Worm (Caenorhabditis elegans): Measurements from ENCODE around the gene sri-54.
"Not testable (repeated sequence)": the region's sequence is repeated elsewhere in the genome, so short reads cannot be mapped to it uniquely, and the experiment has no call there.

sri-54 gene

DNA sequence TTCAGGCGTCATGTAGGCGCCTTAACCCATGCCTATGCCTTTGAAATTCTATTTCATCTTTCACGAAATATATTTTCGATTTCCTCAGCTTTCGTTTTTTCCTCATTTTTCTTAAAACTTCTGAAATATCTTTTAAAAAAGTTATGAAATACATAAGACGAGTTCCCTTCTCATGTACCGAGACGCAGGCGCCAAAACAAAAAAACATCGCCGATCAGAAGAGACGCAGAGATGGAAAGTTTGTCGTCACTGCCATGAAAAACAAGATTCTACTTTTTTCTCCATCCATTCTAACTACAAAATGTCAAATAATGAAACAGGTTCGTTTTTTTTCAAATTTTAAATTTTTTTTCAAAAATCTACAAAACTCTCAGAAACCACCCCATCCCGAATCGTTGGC, 8.7 kb downstream of the sri-54 start, which contains the start of gene chil-24 (continued):
- TF ChIP-seq nhr-90 (tag; optimal IDR thresholded peaks at IDR 0.05; ENCODE audit: poor library complexity), result no peak
- no peak for TF ChIP-seq aha-1 (tag; optimal IDR thresholded peaks at IDR 0.05)
- TF ChIP-seq F16B12.6 (tag; optimal IDR thresholded peaks at IDR 0.05), result peak; percentile 13
- no peak for TF ChIP-seq egl-27 (tag; optimal IDR thresholded peaks at IDR 0.05)
- TF ChIP-seq hlh-17 (GFP tag; optimal IDR thresholded peaks at IDR 0.05; ENCODE audit: borderline replicate concordance), result no peak
- TF ChIP-seq sup-37 (GFP tag; optimal IDR thresholded peaks at IDR 0.05), result no peak
- TF ChIP-seq nhr-12 (tag; optimal IDR thresholded peaks at IDR 0.05), result no peak
- TF ChIP-seq ceh-88 (GFP tag; IDR thresholded peaks at IDR 0.05), result no peak
- TF ChIP-seq C04F5.9 (tag; optimal IDR thresholded peaks at IDR 0.05), result no peak
- no peak for TF ChIP-seq nhr-28 (tag; optimal IDR thresholded peaks at IDR 0.05)
- TF ChIP-seq fkh-4 (tag; optimal IDR thresholded peaks at IDR 0.05; ENCODE audit: borderline replicate concordance), result no peak
- TF ChIP-seq zag-1 (tag; optimal IDR thresholded peaks at IDR 0.05), result no peak
- TF ChIP-seq tlp-1 (tag; optimal IDR thresholded peaks at IDR 0.05), result no peak
- no peak for TF ChIP-seq egl-13 (tag; optimal IDR thresholded peaks at IDR 0.05)
- TF ChIP-seq mef-2 (tag; optimal IDR thresholded peaks at IDR 0.05), result no peak
- TF ChIP-seq isw-1 (GFP tag; IDR thresholded peaks at IDR 0.05), result no peak
- no peak for TF ChIP-seq alr-1 (tag; optimal IDR thresholded peaks at IDR 0.05; ENCODE audit: borderline replicate concordance)
- TF ChIP-seq pax-3 (tag; optimal IDR thresholded peaks at IDR 0.05), result no peak
- no peak for TF ChIP-seq lin-14 (GFP tag; optimal IDR thresholded peaks at IDR 0.05)
- no peak for TF ChIP-seq vab-15 (tag; optimal IDR thresholded peaks at IDR 0.05)
- TF ChIP-seq nhr-237 (tag; optimal IDR thresholded peaks at IDR 0.05), result no peak
- no peak for TF ChIP-seq C34B4.2 (tag; optimal IDR thresholded peaks at IDR 0.05)
- TF ChIP-seq efl-1 (optimal IDR thresholded peaks at IDR 0.05), result peak; percentile 56 to 68
- TF ChIP-seq efl-1 (GFP tag; optimal IDR thresholded peaks at IDR 0.05 in 1 of 2), result peak; percentile 14 to 92
- peak; percentile 12 for TF ChIP-seq hpl-2 (GFP tag; optimal IDR thresholded peaks at IDR 0.05)
- no peak for TF ChIP-seq nhr-71 (tag; optimal IDR thresholded peaks at IDR 0.05)
- peak; percentile 61 for TF ChIP-seq rnt-1 (tag; optimal IDR thresholded peaks at IDR 0.05)
- TF ChIP-seq zip-4 (GFP tag; optimal IDR thresholded peaks at IDR 0.05), result no peak
- no peak for TF ChIP-seq nhr-11 (tag; optimal IDR thresholded peaks at IDR 0.05)
- TF ChIP-seq efl-3 (GFP tag; optimal IDR thresholded peaks at IDR 0.05), result no peak
- no peak for TF ChIP-seq nhr-76 (tag; optimal IDR thresholded peaks at IDR 0.05)
- peak; percentile 45 for TF ChIP-seq skn-1 (tag; optimal IDR thresholded peaks at IDR 0.05)
- TF ChIP-seq nhr-84 (tag; optimal IDR thresholded peaks at IDR 0.05), result no peak
- no peak for TF ChIP-seq irx-1 (tag; optimal IDR thresholded peaks at IDR 0.05)
- no peak for TF ChIP-seq fkh-8 (tag; optimal IDR thresholded peaks at IDR 0.05)
- peak; percentile 53 for TF ChIP-seq nhr-20 (tag; optimal IDR thresholded peaks at IDR 0.05)
- no peak for TF ChIP-seq pag-3 (tag; optimal IDR thresholded peaks at IDR 0.05; ENCODE audit: borderline replicate concordance, insufficient read depth)
- TF ChIP-seq grh-1 (GFP tag; IDR thresholded peaks at IDR 0.05), result no peak
- TF ChIP-seq fkh-10 (GFP tag; optimal IDR thresholded peaks at IDR 0.05), result no peak

- not testable (repeated sequence) for TF ChIP-seq alr-1 (tag; optimal IDR thresholded peaks at IDR 0.05; ENCODE audit: borderline replicate concordance); ceh-8 (GFP tag; optimal IDR thresholded peaks at IDR 0.05); ces-1 (GFP tag; optimal IDR thresholded peaks at IDR 0.05)
These were observed 11.0 kb downstream of the sri-54 start, which contains the start of gene ins-31 for ce11 chrII:3126741-3127140. TSS of gene ins-31 (plus strand) at chrII:3127041.

DNA sequence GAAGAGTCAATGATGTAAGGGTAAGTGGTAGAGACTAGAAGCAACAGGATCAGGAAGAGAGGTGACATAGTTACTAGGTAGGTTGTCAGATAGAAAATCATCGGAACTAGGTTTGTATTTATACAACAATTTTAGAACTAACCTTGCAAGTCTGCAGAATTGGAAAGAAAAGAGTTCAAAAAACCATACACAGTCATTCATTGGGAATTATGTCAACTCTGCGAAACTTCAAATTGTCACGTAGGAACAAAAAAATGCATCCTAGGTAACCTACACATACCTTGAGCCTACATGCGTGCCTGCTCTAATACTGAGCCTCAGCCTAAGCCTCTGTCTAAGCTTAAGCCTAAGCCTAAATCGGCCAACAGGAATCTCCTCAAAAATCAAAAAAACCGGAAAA, 11.4 kb downstream of the sri-54 start, which contains the start of gene ins-19:
Gene ins-19, minus strand, starts transcription at position 101 of the 400 bp plus-strand sequence.
- TF ChIP-seq ceh-82 (tag; optimal IDR thresholded peaks at IDR 0.05) (no peak), sup-37 (GFP tag; optimal IDR thresholded peaks at IDR 0.05) (no peak), snu-23 (GFP tag; optimal IDR thresholded peaks at IDR 0.05) (no peak), nhr-12 (tag; optimal IDR thresholded peaks at IDR 0.05) (no peak)

Data from whole organism, L1 larva.